Fruit fly (Drosophila melanogaster) whole organism, embryonic: Measurements from ENCODE around the gene CG33060.

Experiments
- Aef1 ChIP-seq: fragments of 200-800 bp; sonication (Bioruptor generic); IDR thresholded peaks from 3 replicates; pipeline ENCODE4 v1.3.6; 2022; ENCODE audit warnings: missing biosample characterization, missing genetic modification characterization
- Bdp1 ChIP-seq: fragments of 200-800 bp; sonication (Bioruptor generic); optimal IDR thresholded peaks from 3 replicates; lab custom pipeline; 2016; ENCODE audit warnings: missing biosample characterization, missing genetic modification characterization
- CG1024 ChIP-seq: fragments of 200-800 bp; sonication (Bioruptor generic); IDR thresholded peaks from 2 replicates; pipeline ENCODE4 v1.3.6; 2022; ENCODE audit warnings: missing biosample characterization, missing genetic modification characterization
- CG11504 ChIP-seq: fragments of 200-800 bp; sonication (Bioruptor generic); optimal IDR thresholded peaks from 3 replicates; lab custom pipeline; 2019; ENCODE audit warnings: missing biosample characterization, mild to moderate bottlenecking, missing genetic modification characterization, moderate library complexity
- CG13624 ChIP-seq: fragments of 200-800 bp; sonication (Bioruptor generic); optimal IDR thresholded peaks from 2 replicates; lab custom pipeline; 2016; ENCODE audit warnings: missing biosample characterization, missing genetic modification characterization
- CG14050 ChIP-seq: fragments of 200-800 bp; sonication (Bioruptor generic); IDR thresholded peaks from 3 replicates; pipeline ENCODE4 v1.3.6; 2022; ENCODE audit warnings: missing biosample characterization, missing genetic modification characterization
- CG15696 ChIP-seq: fragments of 200-800 bp; sonication (Bioruptor generic); optimal IDR thresholded peaks from 2 replicates; lab custom pipeline; 2019; ENCODE audit warnings: missing biosample characterization, mild to moderate bottlenecking, missing genetic modification characterization, moderate library complexity
- CG16779 ChIP-seq: fragments of 200-800 bp; sonication (Bioruptor generic); IDR thresholded peaks from 2 replicates; pipeline ENCODE4 v1.3.6; 2022; ENCODE audit warnings: missing biosample characterization, missing genetic modification characterization
- CG17359 ChIP-seq: fragments of 200-800 bp; sonication (Bioruptor generic); optimal IDR thresholded peaks from 3 replicates; lab custom pipeline; 2018; ENCODE audit warnings: missing biosample characterization, mild to moderate bottlenecking, missing genetic modification characterization, moderate library complexity
- CG18011 ChIP-seq: fragments of 200-800 bp; sonication (Bioruptor generic); optimal IDR thresholded peaks from 2 replicates; lab custom pipeline; 2017; ENCODE audit warnings: missing biosample characterization, missing genetic modification characterization, mild to moderate bottlenecking, moderate library complexity, missing genotype
- CG18764 ChIP-seq: fragments of 200-800 bp; sonication (Bioruptor generic); optimal IDR thresholded peaks from 3 replicates; lab custom pipeline; 2016; ENCODE audit warnings: missing biosample characterization, missing genetic modification characterization
- CG2129 ChIP-seq: fragments of 200-800 bp; sonication (Bioruptor generic); IDR thresholded peaks from 2 replicates; pipeline ENCODE4 v1.3.6; 2022; ENCODE audit warnings: missing biosample characterization, missing genetic modification characterization; ENCODE audit not compliant: partially characterized antibody
- CG30431 ChIP-seq: fragments of 200-800 bp; sonication (Bioruptor generic); optimal IDR thresholded peaks from 2 replicates; lab custom pipeline; 2017; ENCODE audit warnings: missing biosample characterization, missing genetic modification characterization
- CG31365 ChIP-seq: fragments of 200-800 bp; sonication (Bioruptor generic); optimal IDR thresholded peaks from 2 replicates; lab custom pipeline; 2018; ENCODE audit warnings: missing biosample characterization, mild to moderate bottlenecking, missing genetic modification characterization
- CG3995 ChIP-seq: fragments of 200-800 bp; sonication (Bioruptor generic); optimal IDR thresholded peaks from 3 replicates; lab custom pipeline; 2016; ENCODE audit warnings: missing biosample characterization, missing genetic modification characterization
- CG43689 ChIP-seq: fragments of 200-800 bp; sonication (Bioruptor generic); IDR thresholded peaks from 2 replicates; pipeline ENCODE4 v1.3.6; 2022; ENCODE audit warnings: missing biosample characterization, missing genetic modification characterization
- CG7357 ChIP-seq: fragments of 200-800 bp; sonication (Bioruptor generic); IDR thresholded peaks from 3 replicates; pipeline ENCODE4 v1.3.6; 2022; ENCODE audit warnings: missing biosample characterization, missing genetic modification characterization
- CG8359 ChIP-seq: fragments of 200-800 bp; sonication (Bioruptor generic); optimal IDR thresholded peaks from 2 replicates; lab custom pipeline; 2017; ENCODE audit warnings: missing biosample characterization, mild to moderate bottlenecking, missing genetic modification characterization, borderline replicate concordance
- CG8478 ChIP-seq: fragments of >200 bp; optimal IDR thresholded peaks from 2 replicates; lab custom pipeline; 2018
- CG9609 ChIP-seq: fragments of 200-800 bp; sonication (Bioruptor generic); optimal IDR thresholded peaks from 3 replicates; lab custom pipeline; 2016; ENCODE audit warnings: missing biosample characterization, missing genetic modification characterization
- CrebB ChIP-seq: fragments of 200-800 bp; sonication (Bioruptor generic); optimal IDR thresholded peaks from 3 replicates; lab custom pipeline; 2018; ENCODE audit warnings: missing biosample characterization, mild to moderate bottlenecking, missing genetic modification characterization
- D19A ChIP-seq: fragments of 200-800 bp; optimal IDR thresholded peaks from 3 replicates; lab custom pipeline; 2019; ENCODE audit warnings: missing biosample characterization, mild to moderate bottlenecking, missing genetic modification characterization, moderate library complexity
- Deaf1 ChIP-seq: fragments of 200-800 bp; optimal IDR thresholded peaks from 3 replicates; lab custom pipeline; 2019; ENCODE audit warnings: missing biosample characterization, mild to moderate bottlenecking, missing genetic modification characterization, moderate library complexity
- E2f1 ChIP-seq: fragments of 200-800 bp; sonication (Bioruptor generic); IDR thresholded peaks from 2 replicates; pipeline ENCODE4 v1.3.6; 2022; ENCODE audit warnings: missing biosample characterization, missing genetic modification characterization
- Ets97D ChIP-seq: fragments of 200-800 bp; sonication (Bioruptor generic); optimal IDR thresholded peaks from 3 replicates; lab custom pipeline; 2016; ENCODE audit warnings: missing biosample characterization, missing genetic modification characterization
- H2.0 ChIP-seq: fragments of 200-800 bp; sonication (Bioruptor generic); IDR thresholded peaks from 2 replicates; pipeline ENCODE4 v1.3.6; 2022; ENCODE audit warnings: missing biosample characterization, missing genetic modification characterization
- HHEX ChIP-seq: fragments of 200-800 bp; sonication (Bioruptor generic); optimal IDR thresholded peaks from 3 replicates; lab custom pipeline; 2017; ENCODE audit warnings: missing biosample characterization, mild to moderate bottlenecking, missing genetic modification characterization, missing genetic modification reagents
- Hr78 ChIP-seq, 2 experiments: fragments of 200-800 bp in 1 of 2; fragments of >200 bp in 1 of 2; sonication (Bioruptor generic) in 1 of 2; optimal IDR thresholded peaks; 2 replicates each; lab custom pipeline; 2017 to 2019; ENCODE audit warnings: missing biosample characterization in 2 of 2, missing genetic modification characterization in 2 of 2, mild to moderate bottlenecking in 1 of 2, moderate library complexity in 1 of 2
- Oaz ChIP-seq: fragments of 200-800 bp; sonication (Bioruptor generic); IDR thresholded peaks from 2 replicates; pipeline ENCODE4 v1.3.6; 2022; ENCODE audit warnings: missing biosample characterization, missing genetic modification characterization
- Rfx ChIP-seq: fragments of 200-800 bp; sonication (Bioruptor generic); IDR thresholded peaks from 2 replicates; pipeline ENCODE4 v1.3.6; 2022; ENCODE audit warnings: missing biosample characterization, missing genetic modification characterization
- ab ChIP-seq: fragments of 200-800 bp; sonication (Bioruptor generic); optimal IDR thresholded peaks from 2 replicates; lab custom pipeline; 2016; ENCODE audit warnings: missing biosample characterization, missing genetic modification characterization
- ase ChIP-seq: fragments of 200-800 bp; sonication (Bioruptor generic); IDR thresholded peaks from 3 replicates; pipeline ENCODE4 v1.3.6; 2022; ENCODE audit warnings: missing biosample characterization, missing genetic modification characterization
- cato ChIP-seq: fragments of 200-800 bp; sonication (Bioruptor generic); optimal IDR thresholded peaks from 2 replicates; lab custom pipeline; 2016; ENCODE audit warnings: missing biosample characterization, missing genetic modification characterization, borderline replicate concordance
- chinmo ChIP-seq: fragments of 200-800 bp; sonication (Bioruptor generic); IDR thresholded peaks from 4 replicates; pipeline ENCODE4 v1.3.6; 2022; ENCODE audit warnings: missing biosample characterization, missing genetic modification characterization; ENCODE audit not compliant: partially characterized antibody
- chn ChIP-seq: fragments of 200-800 bp; sonication (Bioruptor generic); optimal IDR thresholded peaks from 2 replicates; lab custom pipeline; 2016; ENCODE audit warnings: missing biosample characterization, missing genetic modification characterization
- ci ChIP-seq: fragments of 200-800 bp; sonication (Bioruptor generic); IDR thresholded peaks from 3 replicates; pipeline ENCODE4 v1.3.6; 2022; ENCODE audit warnings: missing biosample characterization, missing genetic modification characterization
- fd3F ChIP-seq: fragments of 200-800 bp; sonication (Bioruptor generic); optimal IDR thresholded peaks from 2 replicates; lab custom pipeline; 2018; ENCODE audit warnings: missing biosample characterization, mild to moderate bottlenecking, missing genetic modification characterization, moderate library complexity
- gfzf ChIP-seq: fragments of 200-800 bp; sonication (Bioruptor generic); optimal IDR thresholded peaks from 2 replicates; lab custom pipeline; 2016; ENCODE audit warnings: missing biosample characterization, mild to moderate bottlenecking, missing genetic modification characterization, moderate library complexity
- gsb ChIP-seq: fragments of 200-800 bp; sonication (Bioruptor generic); IDR thresholded peaks from 2 replicates; pipeline ENCODE4 v1.3.6; 2022; ENCODE audit warnings: missing biosample characterization, missing genetic modification characterization
- nom ChIP-seq: fragments of 200-800 bp; sonication (Bioruptor generic); optimal IDR thresholded peaks from 2 replicates; lab custom pipeline; 2017; ENCODE audit warnings: missing biosample characterization, missing genetic modification characterization, mild to moderate bottlenecking, moderate library complexity, missing genetic modification reagents
- prd ChIP-seq, 3 experiments: fragments of >200 bp in 2 of 3; fragments of 200-800 bp in 1 of 3; sonication (Bioruptor generic) in 1 of 3; optimal IDR thresholded peaks in 2 of 3; IDR thresholded peaks in 1 of 3; 2 replicates in 2 of 3; 3 replicates in 1 of 3; pipeline versions ENCODE4 v1.3.6 to Lab custom; 2017 to 2022; ENCODE audit warnings: missing biosample characterization in 1 of 3, missing genetic modification characterization in 1 of 3
- psq ChIP-seq: fragments of 200-800 bp; sonication (Bioruptor generic); optimal IDR thresholded peaks from 2 replicates; lab custom pipeline; 2017; ENCODE audit warnings: missing biosample characterization, missing genetic modification characterization
- pum ChIP-seq: fragments of 200-800 bp; sonication (Bioruptor generic); optimal IDR thresholded peaks from 2 replicates; lab custom pipeline; 2016; ENCODE audit warnings: missing biosample characterization, missing genetic modification characterization
- schlank ChIP-seq: fragments of 200-800 bp; sonication (Bioruptor generic); optimal IDR thresholded peaks from 2 replicates; lab custom pipeline; 2018; ENCODE audit warnings: missing biosample characterization, mild to moderate bottlenecking, missing genetic modification characterization
- stwl ChIP-seq: fragments of 200-800 bp; sonication (Bioruptor generic); optimal IDR thresholded peaks from 3 replicates; lab custom pipeline; 2018; ENCODE audit warnings: missing biosample characterization, mild to moderate bottlenecking, missing genetic modification characterization, moderate library complexity
- sug ChIP-seq: fragments of 200-800 bp; optimal IDR thresholded peaks from 2 replicates; lab custom pipeline; 2019; ENCODE audit warnings: missing biosample characterization, mild to moderate bottlenecking, missing genetic modification characterization, moderate library complexity
- unc-4 ChIP-seq: fragments of 200-800 bp; sonication (Bioruptor generic); IDR thresholded peaks from 2 replicates; pipeline ENCODE4 v1.3.6; 2022; ENCODE audit warnings: missing biosample characterization, missing genetic modification characterization; ENCODE audit not compliant: partially characterized antibody
- usp ChIP-seq: fragments of >200 bp; optimal IDR thresholded peaks from 2 replicates; lab custom pipeline; 2017; ENCODE audit warnings: missing biosample characterization, missing genetic modification characterization
- vnd ChIP-seq: fragments of 200-800 bp; sonication (Bioruptor generic); IDR thresholded peaks from 3 replicates; pipeline ENCODE4 v1.3.6; 2022; ENCODE audit warnings: missing biosample characterization, missing genetic modification characterization; ENCODE audit not compliant: partially characterized antibody
- vvl ChIP-seq: fragments of 200-800 bp; sonication (Bioruptor generic); IDR thresholded peaks from 2 replicates; pipeline ENCODE4 v1.3.6; 2022; ENCODE audit warnings: missing biosample characterization, missing genetic modification characterization
- zfh1 ChIP-seq: fragments of 200-800 bp; sonication (Bioruptor generic); IDR thresholded peaks from 3 replicates; pipeline ENCODE4 v1.3.6; 2022; ENCODE audit warnings: missing biosample characterization, missing genetic modification characterization

CG33060 gene

DNA sequence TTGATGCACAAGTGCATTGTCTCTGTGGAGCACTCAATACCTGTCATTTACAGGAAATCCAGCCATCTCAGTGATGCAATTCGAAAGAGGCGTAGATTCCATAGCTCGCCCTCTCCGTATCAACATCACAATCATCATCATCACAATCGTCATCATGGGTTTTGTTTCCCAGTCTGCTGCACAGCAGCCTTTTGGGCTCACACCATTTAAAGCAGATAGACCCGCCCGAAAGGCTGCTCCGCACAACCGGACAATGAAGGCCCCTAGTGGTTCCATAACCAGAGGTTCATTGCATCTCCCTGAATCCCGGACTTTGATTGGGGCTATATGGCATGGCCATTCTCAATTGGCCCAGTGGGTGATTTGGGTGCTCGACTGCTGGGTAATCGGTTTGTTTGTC, 4.0 kb downstream of the CG33060 start (continued):
- TF ChIP-seq CG1024 (no peak), chinmo (no peak), Aef1 (no peak), Rfx (GFP tag; lab: Robert Waterston, UW) (no peak), CG14050 (GFP tag; lab: Robert Waterston, UW) (no peak), vvl (GFP tag; lab: Robert Waterston, UW) (peak; percentile 24; the same call in 1 of the 2 replicates), Oaz (no peak), usp (GFP tag; lab: Kevin White, UChicago) (no peak), HHEX (GFP tag; lab: Kevin White, UChicago) (no peak), CG11504 (tag; lab: Kevin White, UChicago) (no peak), CrebB (tag; lab: Kevin White, UChicago) (no peak), zfh1 (GFP tag; lab: Robert Waterston, UW) (no peak), Ets97D (GFP tag; lab: Kevin White, UChicago) (no peak), CG18011 (GFP tag; lab: Kevin White, UChicago) (no peak), CG7357 (GFP tag; lab: Robert Waterston, UW) (no peak), CG2129 (GFP tag; lab: Robert Waterston, UW) (no peak), H2.0 (GFP tag; lab: Robert Waterston, UW) (no peak), CG43689 (GFP tag; lab: Robert Waterston, UW) (no peak), CG8478 (lab: Kevin White, UChicago) (no peak), nom (GFP tag; lab: Kevin White, UChicago) (no peak), schlank (tag; lab: Kevin White, UChicago) (no peak), pum (GFP tag; lab: Kevin White, UChicago) (no peak), CG16779 (GFP tag; lab: Robert Waterston, UW) (no peak), gsb (GFP tag; lab: Robert Waterston, UW) (no peak), psq (GFP tag; lab: Kevin White, UChicago) (no peak), ase (GFP tag; lab: Robert Waterston, UW) (no peak), chn (GFP tag; lab: Kevin White, UChicago) (no peak), cato (GFP tag; lab: Kevin White, UChicago) (no peak), CG15696 (tag; lab: Kevin White, UChicago) (no peak), CG31365 (tag; lab: Kevin White, UChicago) (no peak), CG30431 (no peak), fd3F (GFP tag; lab: Kevin White, UChicago) (no peak), Hr78 (GFP tag; optimal IDR thresholded peaks at IDR 0.05; lab: Kevin White, UChicago) (no peak), CG18764 (GFP tag; lab: Kevin White, UChicago) (no peak), sug (tag; lab: Kevin White, UChicago) (no peak), vnd (GFP tag; lab: Robert Waterston, UW) (no peak), ab (GFP tag; lab: Kevin White, UChicago) (no peak), prd (optimal IDR thresholded peaks at IDR 0.05; lab: Kevin White, UChicago) (no peak), prd (GFP tag; IDR thresholded peaks at IDR 0.05; lab: Robert Waterston, UW) (no peak), E2f1 (GFP tag; lab: Robert Waterston, UW) (no peak), CG3995 (GFP tag; lab: Kevin White, UChicago) (no peak), Bdp1 (GFP tag; lab: Kevin White, UChicago) (no peak), CG13624 (no peak), CG17359 (tag; lab: Kevin White, UChicago) (no peak), CG9609 (no peak), D19A (tag; lab: Kevin White, UChicago) (no peak), ci (GFP tag; lab: Robert Waterston, UW) (peak; percentile 58; the same call in 1 of the 3 replicates), Deaf1 (tag; lab: Kevin White, UChicago) (no peak), unc-4 (GFP tag; lab: Robert Waterston, UW) (no peak), CG8359 (GFP tag; lab: Kevin White, UChicago) (no peak), gfzf (GFP tag; lab: Kevin White, UChicago) (no peak), stwl (tag; lab: Kevin White, UChicago) (no peak)
